Fruit fly (Drosophila melanogaster) whole organism, prepupa: ENCODE measurements around the gene CG2200.

Experiments used
- CG3032 ChIP-seq: fragments of 200-800 bp; optimal IDR thresholded peaks from 2 replicates; lab custom pipeline; 2019; ENCODE audit warnings: missing biosample characterization, mild to moderate bottlenecking, missing genetic modification characterization, moderate library complexity
- CG7368 ChIP-seq: fragments of 200-800 bp; sonication (Bioruptor generic); optimal IDR thresholded peaks from 3 replicates; lab custom pipeline; 2016; ENCODE audit warnings: missing biosample characterization, missing genetic modification characterization
- Met ChIP-seq: fragments of 200-800 bp; sonication (Bioruptor generic); optimal IDR thresholded peaks from 3 replicates; lab custom pipeline; 2016; ENCODE audit warnings: missing biosample characterization, missing genetic modification characterization
- dsx ChIP-seq: fragments of 200-800 bp; optimal IDR thresholded peaks from 3 replicates; lab custom pipeline; 2019; ENCODE audit warnings: missing biosample characterization, mild to moderate bottlenecking, missing genetic modification characterization, moderate library complexity; ENCODE audit not compliant: poor library complexity, severe bottlenecking

- TF ChIP-seq CG3032 (tag; lab: Kevin White, UChicago) = peak; percentile 88
- peak; percentile 98 for TF ChIP-seq CG7368 (GFP tag; lab: Kevin White, UChicago)
- TF ChIP-seq dsx (GFP tag; lab: Kevin White, UChicago) = peak; percentile 86
- TF ChIP-seq Met (GFP tag; lab: Kevin White, UChicago) = peak; percentile 99
Observed at dm6 chrX:13131063-13131773, 37.1 kb downstream of the CG2200 start.
